Worm (Caenorhabditis elegans): Measurements from ENCODE around the gene B0228.7.

Gene B0228.7

ce11 chrII:7753500-7753899, 5.3 kb downstream of the B0228.7 start, which contains the start of gene trx-1:
TSS of gene trx-1 (minus strand) at chrII:7753600.
- TF ChIP-seq unc-55 (GFP tag; optimal IDR thresholded peaks at IDR 0.05) (no peak), nhr-11 (tag; optimal IDR thresholded peaks at IDR 0.05) (no peak), nhr-23 (tag; optimal IDR thresholded peaks at IDR 0.05) (no peak), sem-4 (tag; optimal IDR thresholded peaks at IDR 0.05) (no peak), nhr-6 (tag; optimal IDR thresholded peaks at IDR 0.05) (no peak), nhr-237 (tag; optimal IDR thresholded peaks at IDR 0.05) (no peak)

ce11 chrII:7736725-7737124, 22.1 kb downstream of the B0228.7 start:
- TF ChIP-seq nhr-11 (tag; optimal IDR thresholded peaks at IDR 0.05) (no peak), zag-1 (tag; optimal IDR thresholded peaks at IDR 0.05) (no peak), sma-3 (GFP tag; optimal IDR thresholded peaks at IDR 0.05) (no peak), elt-3 (tag; optimal IDR thresholded peaks at IDR 0.05) (no peak), fos-1 (tag; optimal IDR thresholded peaks at IDR 0.05) (no peak), mbf-1 (tag; optimal IDR thresholded peaks at IDR 0.05) (no peak), egl-27 (tag; optimal IDR thresholded peaks at IDR 0.05) (no peak), unc-62 (GFP tag; optimal IDR thresholded peaks at IDR 0.05) (no peak), Y55F3AM.14 (GFP tag; optimal IDR thresholded peaks at IDR 0.05) (no peak), ZK546.5 (tag; optimal IDR thresholded peaks at IDR 0.05) (no peak), nhr-12 (tag; optimal IDR thresholded peaks at IDR 0.05) (no peak), nhr-25 (tag; optimal IDR thresholded peaks at IDR 0.05) (no peak), ztf-11 (tag; optimal IDR thresholded peaks at IDR 0.05) (no peak), nhr-6 (tag; optimal IDR thresholded peaks at IDR 0.05) (no peak), sem-4 (tag; optimal IDR thresholded peaks at IDR 0.05) (no peak), R02D3.7 (tag; optimal IDR thresholded peaks at IDR 0.05) (no peak), crh-2 (tag; optimal IDR thresholded peaks at IDR 0.05) (no peak), blmp-1 (tag; optimal IDR thresholded peaks at IDR 0.05; ENCODE audit: insufficient read depth) (no peak), unc-55 (GFP tag; optimal IDR thresholded peaks at IDR 0.05) (no peak), ztf-4 (tag; optimal IDR thresholded peaks at IDR 0.05) (no peak)

- TF ChIP-seq ZK546.5 (tag; optimal IDR thresholded peaks at IDR 0.05) (no peak), nhr-129 (tag; optimal IDR thresholded peaks at IDR 0.05) (no peak), sma-3 (GFP tag; optimal IDR thresholded peaks at IDR 0.05) (no peak), unc-39 (tag; optimal IDR thresholded peaks at IDR 0.05) (no peak), ztf-1 (GFP tag; conservative IDR thresholded peaks at IDR 0.05) (no peak), C34F6.9 (tag; optimal IDR thresholded peaks at IDR 0.05) (no peak), mab-5 (tag; optimal IDR thresholded peaks at IDR 0.05) (no peak), blmp-1 (tag; optimal IDR thresholded peaks at IDR 0.05; ENCODE audit: insufficient read depth) (no peak), lin-13 (GFP tag; optimal IDR thresholded peaks at IDR 0.05) (no peak), nhr-25 (tag; optimal IDR thresholded peaks at IDR 0.05) (no peak), R02D3.7 (tag; optimal IDR thresholded peaks at IDR 0.05) (no peak)
These were observed 34.2 kb downstream of the B0228.7 start, which contains the start of gene cpna-2 for ce11 chrII:7724603-7725002. TSS of gene cpna-2 (plus strand) at chrII:7724903.

- TF ChIP-seq nhr-77 (tag; optimal IDR thresholded peaks at IDR 0.05) = no peak
- peak; percentile 0 for TF ChIP-seq sma-9 (GFP tag; optimal IDR thresholded peaks at IDR 0.05)
- no peak for TF ChIP-seq sma-9 (tag; optimal IDR thresholded peaks at IDR 0.05)
- peak; percentile 77 for TF ChIP-seq F13H6.1 (tag; optimal IDR thresholded peaks at IDR 0.05)
- peak; percentile 62 for TF ChIP-seq nhr-129 (tag; optimal IDR thresholded peaks at IDR 0.05)
- no peak for TF ChIP-seq ztf-11 (tag; optimal IDR thresholded peaks at IDR 0.05)
- peak; percentile 10 for TF ChIP-seq C34F6.9 (tag; optimal IDR thresholded peaks at IDR 0.05)
These were observed 36.0 kb downstream of the B0228.7 start for ce11 chrII:7722784-7723183.

ce11 chrII:7720479-7720878, 38.3 kb downstream of the B0228.7 start:
- TF ChIP-seq sma-9 (GFP tag; optimal IDR thresholded peaks at IDR 0.05) (no peak), sma-9 (tag; optimal IDR thresholded peaks at IDR 0.05) (no peak), nhr-129 (tag; optimal IDR thresholded peaks at IDR 0.05) (peak; percentile 29)

- TF ChIP-seq sma-3 (GFP tag; optimal IDR thresholded peaks at IDR 0.05) (no peak), ama-1 (optimal IDR thresholded peaks at IDR 0.05) (no peak), peb-1 (tag; optimal IDR thresholded peaks at IDR 0.05) (no peak), lin-13 (GFP tag; optimal IDR thresholded peaks at IDR 0.05) (no peak), ceh-82 (tag; optimal IDR thresholded peaks at IDR 0.05) (no peak), nhr-11 (tag; optimal IDR thresholded peaks at IDR 0.05) (no peak), lin-11 (tag; optimal IDR thresholded peaks at IDR 0.05) (no peak), lsy-2 (tag; optimal IDR thresholded peaks at IDR 0.05) (no peak), unc-62 (GFP tag; optimal IDR thresholded peaks at IDR 0.05) (no peak), nhr-12 (tag; optimal IDR thresholded peaks at IDR 0.05) (no peak), elt-3 (tag; optimal IDR thresholded peaks at IDR 0.05) (no peak), snpc-4 (tag; optimal IDR thresholded peaks at IDR 0.05) (no peak), R02D3.7 (tag; optimal IDR thresholded peaks at IDR 0.05) (no peak), nhr-25 (tag; optimal IDR thresholded peaks at IDR 0.05) (no peak), nhr-237 (tag; optimal IDR thresholded peaks at IDR 0.05) (no peak), unc-55 (GFP tag; optimal IDR thresholded peaks at IDR 0.05) (no peak), ZK546.5 (tag; optimal IDR thresholded peaks at IDR 0.05) (no peak)
These were observed 39.8 kb downstream of the B0228.7 start for ce11 chrII:7719039-7719438.

All from whole organism, L2 larva.